Worm (Caenorhabditis elegans) whole organism, L4 larva: ENCODE results near the gene cutl-5.

ENCODE experiments used
- F44E2.7 ChIP-seq: fragments of 200-800 bp; sonication (Bioruptor generic); IDR thresholded peaks from 2 replicates; pipeline ENCODE4 v2.1.2; 2022; ENCODE audit warnings: missing genetic modification characterization, missing compliant biosample characterization
- Y5F2A.4 ChIP-seq: fragments of 200-800 bp; sonication (Bioruptor generic); optimal IDR thresholded peaks from 2 replicates; lab custom pipeline; 2018; ENCODE audit warnings: mild to moderate bottlenecking, missing genetic modification characterization, missing compliant biosample characterization
- ZK337.2 ChIP-seq: fragments of 200-800 bp; sonication (Bioruptor generic); IDR thresholded peaks from 2 replicates; pipeline ENCODE4 v1.3.6; 2022; ENCODE audit warnings: missing genetic modification reagents, missing genetic modification characterization, missing compliant biosample characterization
- aha-1 ChIP-seq: fragments of 150-350 bp; peaks from one replicate; lab custom pipeline; 2014; ENCODE audit warnings: missing biosample characterization, missing genetic modification characterization
- aly-2 ChIP-seq: sonication (generic microtip); optimal IDR thresholded peaks from 2 replicates; lab custom pipeline; 2018; ENCODE audit warnings: missing biosample characterization, missing genetic modification characterization
- arid-1 ChIP-seq: fragments of 200-800 bp; sonication (Bioruptor generic); conservative IDR thresholded peaks from 2 replicates; pipeline ENCODE4 v1.3.6; 2022; ENCODE audit warnings: missing genetic modification reagents, missing genetic modification characterization, missing compliant biosample characterization
- ceh-20 ChIP-seq: fragments of 200-800 bp; sonication (Bioruptor generic); IDR thresholded peaks from 2 replicates; pipeline ENCODE4 v1.3.6; 2022; ENCODE audit warnings: missing genetic modification reagents, missing genetic modification characterization, missing compliant biosample characterization
- ceh-32 ChIP-seq: sonication (generic microtip); optimal IDR thresholded peaks from 2 replicates; lab custom pipeline; 2016; ENCODE audit warnings: mild to moderate bottlenecking, missing genetic modification characterization, missing compliant biosample characterization; ENCODE audit not compliant: poor library complexity
- daf-12 ChIP-seq: fragments of 150-350 bp; optimal IDR thresholded peaks from 2 replicates; lab custom pipeline; 2014; ENCODE audit warnings: missing biosample characterization, missing genetic modification reagents, missing genetic modification characterization
- daf-16 ChIP-seq, 3 experiments: sonication (generic microtip); optimal IDR thresholded peaks; 2 replicates each; lab custom pipeline; 2016 to 2017; ENCODE audit warnings: missing genetic modification characterization in 3 of 3, missing genetic modification reagents in 3 of 3, mild to moderate bottlenecking in 2 of 3, missing compliant biosample characterization in 2 of 3, missing biosample characterization in 1 of 3, moderate library complexity in 1 of 3
- dmd-6 ChIP-seq: fragments of 200-800 bp; sonication (Bioruptor generic); IDR thresholded peaks from 2 replicates; pipeline ENCODE4 v1.3.6; 2022; ENCODE audit warnings: missing genetic modification reagents, missing genetic modification characterization, missing compliant biosample characterization
- dmd-9 ChIP-seq: fragments of 200-800 bp; sonication (Bioruptor generic); IDR thresholded peaks from 2 replicates; pipeline ENCODE4 v1.3.6; 2022; ENCODE audit warnings: missing genetic modification reagents, missing genetic modification characterization, missing compliant biosample characterization
- dpl-1 ChIP-seq: fragments of 150-350 bp; optimal IDR thresholded peaks from 2 replicates; lab custom pipeline; 2014; ENCODE audit warnings: missing biosample characterization, missing genetic modification reagents, missing genetic modification characterization
- dve-1 ChIP-seq: sonication (generic microtip); optimal IDR thresholded peaks from 2 replicates; lab custom pipeline; 2017; ENCODE audit warnings: antibody characterized with exemption, mild to moderate bottlenecking, missing genetic modification characterization, missing compliant biosample characterization; ENCODE audit not compliant: insufficient read depth
- fkh-10 ChIP-seq: fragments of 150-350 bp; optimal IDR thresholded peaks from 2 replicates; lab custom pipeline; 2014; ENCODE audit warnings: missing biosample characterization, missing genetic modification reagents, missing genetic modification characterization
- hlh-30 ChIP-seq: sonication (generic microtip); optimal IDR thresholded peaks from 2 replicates; lab custom pipeline; 2017; ENCODE audit warnings: antibody characterized with exemption, mild to moderate bottlenecking, missing genetic modification characterization, missing compliant biosample characterization; ENCODE audit not compliant: insufficient read depth
- jun-1 ChIP-seq: fragments of 150-350 bp; optimal IDR thresholded peaks from 2 replicates; lab custom pipeline; 2014; ENCODE audit warnings: missing biosample characterization, missing genetic modification reagents, missing genetic modification characterization
- lim-7 ChIP-seq: fragments of 200-800 bp; sonication (Bioruptor generic); IDR thresholded peaks from 2 replicates; pipeline ENCODE4 v1.3.6; 2022; ENCODE audit warnings: missing genetic modification characterization, missing compliant biosample characterization
- lin-1 ChIP-seq: fragments of 200-800 bp; sonication (Bioruptor generic); IDR thresholded peaks from 2 replicates; pipeline ENCODE4 v1.3.6; 2022; ENCODE audit warnings: missing genetic modification reagents, missing genetic modification characterization, missing compliant biosample characterization
- lin-38 ChIP-seq: fragments of 200-800 bp; sonication (Bioruptor generic); IDR thresholded peaks from 2 replicates; pipeline ENCODE4 v1.3.6; 2022; ENCODE audit warnings: missing genetic modification reagents, missing genetic modification characterization, missing compliant biosample characterization
- lin-39 ChIP-seq: fragments of 150-350 bp; optimal IDR thresholded peaks from 2 replicates; lab custom pipeline; 2014; ENCODE audit warnings: missing biosample characterization, missing genetic modification reagents, missing genetic modification characterization
- lir-3 ChIP-seq: sonication (generic microtip); optimal IDR thresholded peaks from 2 replicates; lab custom pipeline; 2016; ENCODE audit warnings: mild to moderate bottlenecking, missing genetic modification characterization, missing compliant biosample characterization
- mdl-1 ChIP-seq, 2 experiments: fragments of 150-350 bp in 1 of 2; sonication (generic microtip) in 1 of 2; optimal IDR thresholded peaks; 2 replicates each; lab custom pipeline; 2014 to 2017; ENCODE audit warnings: missing biosample characterization in 2 of 2, missing genetic modification characterization in 2 of 2
- mdt-29 ChIP-seq: fragments of 200-800 bp; sonication (Bioruptor generic); IDR thresholded peaks from 2 replicates; pipeline ENCODE4 v1.3.6; 2022; ENCODE audit warnings: missing genetic modification reagents, missing genetic modification characterization, missing compliant biosample characterization
- mep-1 ChIP-seq: fragments of 150-350 bp; sonication (generic microtip); optimal IDR thresholded peaks from 3 replicates; lab custom pipeline; 2014; ENCODE audit warnings: missing biosample characterization, missing genetic modification characterization
- mes-2 ChIP-seq: sonication (generic microtip); optimal IDR thresholded peaks from 2 replicates; lab custom pipeline; 2016; ENCODE audit warnings: missing genotype, mild to moderate bottlenecking, missing genetic modification characterization, missing compliant biosample characterization; ENCODE audit not compliant: poor library complexity, severe bottlenecking
- mxl-3 ChIP-seq: fragments of 200-800 bp; sonication (Bioruptor generic); optimal IDR thresholded peaks from 2 replicates; lab custom pipeline; 2018; ENCODE audit warnings: mild to moderate bottlenecking, missing genetic modification characterization, missing compliant biosample characterization
- nhr-111 ChIP-seq: fragments of 200-800 bp; sonication (Bioruptor generic); optimal IDR thresholded peaks from 2 replicates; lab custom pipeline; 2018; ENCODE audit warnings: mild to moderate bottlenecking, missing genetic modification characterization, missing compliant biosample characterization
- nhr-237 ChIP-seq: sonication (generic microtip); optimal IDR thresholded peaks from 2 replicates; lab custom pipeline; 2017; ENCODE audit warnings: missing biosample characterization, missing genetic modification characterization
- nhr-25 ChIP-seq: sonication (generic microtip); optimal IDR thresholded peaks from 2 replicates; lab custom pipeline; 2017; ENCODE audit warnings: missing genetic modification characterization, mild to moderate bottlenecking, missing compliant biosample characterization, antibody characterized with exemption, moderate library complexity, borderline replicate concordance; ENCODE audit not compliant: insufficient read depth
- nhr-28 ChIP-seq: fragments of 150-350 bp; optimal IDR thresholded peaks from 2 replicates; lab custom pipeline; 2014; ENCODE audit warnings: missing biosample characterization, missing genetic modification characterization
- nhr-42 ChIP-seq: fragments of 200-800 bp; sonication (Bioruptor generic); IDR thresholded peaks from 2 replicates; pipeline ENCODE4 v1.3.6; 2022; ENCODE audit warnings: missing genetic modification characterization, missing compliant biosample characterization
- nhr-6 ChIP-seq: fragments of 150-350 bp; optimal IDR thresholded peaks from 2 replicates; lab custom pipeline; 2014; ENCODE audit warnings: missing biosample characterization, missing genetic modification characterization
- pha-4 ChIP-seq, 2 experiments: fragments of 150-350 bp in 1 of 2; fragments of 200-800 bp in 1 of 2; sonication (Bioruptor generic) in 1 of 2; IDR thresholded peaks in 1 of 2; optimal IDR thresholded peaks in 1 of 2; 2 replicates each; pipeline versions ENCODE4 v1.3.6 to Lab custom; 2014 to 2022; ENCODE audit warnings: missing genetic modification characterization in 2 of 2, missing genetic modification reagents in 2 of 2, missing biosample characterization in 1 of 2, missing compliant biosample characterization in 1 of 2
- php-3 ChIP-seq: fragments of 200-800 bp; sonication (Bioruptor generic); IDR thresholded peaks from 2 replicates; pipeline ENCODE4 v1.3.6; 2022; ENCODE audit warnings: missing genetic modification reagents, missing genetic modification characterization, missing compliant biosample characterization
- pqm-1 ChIP-seq: sonication (generic microtip); optimal IDR thresholded peaks from 2 replicates; lab custom pipeline; 2017; ENCODE audit warnings: missing biosample characterization, missing genetic modification characterization
- saeg-2 ChIP-seq: fragments of 200-800 bp; sonication (Bioruptor generic); IDR thresholded peaks from 2 replicates; pipeline ENCODE4 v1.3.6; 2022; ENCODE audit warnings: missing genetic modification reagents, missing genetic modification characterization, missing compliant biosample characterization
- skn-1 ChIP-seq: fragments of 150-350 bp; optimal IDR thresholded peaks from 2 replicates; lab custom pipeline; 2014; ENCODE audit warnings: missing biosample characterization, missing genetic modification characterization
- snpc-1.2 ChIP-seq: fragments of 200-800 bp; sonication (Bioruptor generic); IDR thresholded peaks from 2 replicates; pipeline ENCODE4 v1.3.6; 2022; ENCODE audit warnings: missing genetic modification reagents, missing genetic modification characterization, missing compliant biosample characterization
- snpc-4 ChIP-seq: fragments of 150-350 bp; optimal IDR thresholded peaks from 2 replicates; lab custom pipeline; 2014; ENCODE audit warnings: missing biosample characterization, missing genetic modification characterization
- tag-97 ChIP-seq: fragments of 200-800 bp; sonication (Bioruptor generic); IDR thresholded peaks from 2 replicates; pipeline ENCODE4 v1.3.6; 2022; ENCODE audit warnings: missing genetic modification characterization, missing compliant biosample characterization
- unc-130 ChIP-seq: sonication (generic microtip); optimal IDR thresholded peaks from 2 replicates; lab custom pipeline; 2016; ENCODE audit warnings: missing genetic modification reagents, missing genetic modification characterization, missing compliant biosample characterization
- unc-62 ChIP-seq, 3 experiments: fragments of 150-350 bp in 1 of 3; sonication (generic microtip); optimal IDR thresholded peaks in 2 of 3; peaks in 1 of 3; 1 replicate in 1 of 3; 2 replicates in 2 of 3; lab custom pipeline; 2014 to 2017; ENCODE audit warnings: missing biosample characterization in 3 of 3, missing genetic modification characterization in 3 of 3, missing genetic modification reagents in 3 of 3, missing genotype in 1 of 3
- zip-11 ChIP-seq: fragments of 200-800 bp; sonication (Bioruptor generic); IDR thresholded peaks from 2 replicates; pipeline ENCODE4 v1.3.6; 2022; ENCODE audit warnings: missing genetic modification characterization, missing compliant biosample characterization
- ztf-11 ChIP-seq: fragments of 150-350 bp; optimal IDR thresholded peaks from 2 replicates; lab custom pipeline; 2014; ENCODE audit warnings: missing biosample characterization, missing genetic modification characterization

The cutl-5 gene

ce11 chrII:7147550-7147949 lies 31.8 kb upstream of the cutl-5 start (continued):
- TF ChIP-seq dve-1 (peak; percentile 34), lin-39 (no peak), nhr-25 (tag; lab: Kevin White, UChicago) (no peak), mdl-1 (tag; optimal IDR thresholded peaks at IDR 0.05; lab: Kevin White, UChicago) (no peak), hlh-30 (tag; lab: Kevin White, UChicago) (no peak), ZK337.2 (GFP tag; lab: Robert Waterston, UW) (no peak), unc-62 (GFP tag; optimal IDR thresholded peaks at IDR 0.05 in 1 of 2; lab: Kevin White, UChicago) (no peak), unc-62 (tag; optimal IDR thresholded peaks at IDR 0.05; lab: Kevin White, UChicago) (no peak), nhr-42 (GFP tag; lab: Robert Waterston, UW) (no peak), lin-38 (GFP tag; lab: Robert Waterston, UW) (peak; percentile 93), ceh-32 (tag; lab: Kevin White, UChicago) (no peak), aly-2 (tag; lab: Kevin White, UChicago) (no peak), ceh-20 (GFP tag; lab: Robert Waterston, UW) (no peak), nhr-237 (tag; lab: Kevin White, UChicago) (no peak), pqm-1 (tag; lab: Kevin White, UChicago) (no peak), tag-97 (GFP tag; lab: Robert Waterston, UW) (no peak), snpc-1.2 (GFP tag; lab: Robert Waterston, UW) (no peak), unc-130 (GFP tag; lab: Kevin White, UChicago) (peak; percentile 32), arid-1 (GFP tag; lab: Robert Waterston, UW) (no peak), dmd-9 (GFP tag; lab: Robert Waterston, UW) (no peak), zip-11 (GFP tag; lab: Robert Waterston, UW) (no peak), mep-1 (tag; lab: Kevin White, UChicago) (peak; percentile 32), pha-4 (GFP tag; IDR thresholded peaks at IDR 0.05; lab: Robert Waterston, UW) (no peak), pha-4 (tag; optimal IDR thresholded peaks at IDR 0.05; lab: Kevin White, UChicago) (no peak), php-3 (GFP tag; lab: Robert Waterston, UW) (no peak), dpl-1 (GFP tag; lab: Kevin White, UChicago) (peak; percentile 21), snpc-4 (no peak), lin-1 (GFP tag; lab: Robert Waterston, UW) (no peak), mdt-29 (GFP tag; lab: Robert Waterston, UW) (no peak), dmd-6 (no peak), ztf-11 (no peak), fkh-10 (GFP tag; lab: Kevin White, UChicago) (no peak), skn-1 (tag; lab: Kevin White, UChicago) (no peak), daf-12 (tag; lab: Kevin White, UChicago) (no peak), nhr-111 (no peak), F44E2.7 (GFP tag; lab: Robert Waterston, UW) (no peak), nhr-6 (tag; lab: Kevin White, UChicago) (no peak), daf-16 (GFP tag; optimal IDR thresholded peaks at IDR 0.05; lab: Kevin White, UChicago) (no peak), daf-16 (tag; optimal IDR thresholded peaks at IDR 0.05; lab: Kevin White, UChicago) (no peak), lir-3 (tag; lab: Kevin White, UChicago) (no peak), saeg-2 (GFP tag; lab: Robert Waterston, UW) (no peak), lim-7 (no peak), nhr-28 (tag; lab: Kevin White, UChicago) (no peak), Y5F2A.4 (GFP tag; lab: Kevin White, UChicago) (no peak), aha-1 (tag; lab: Kevin White, UChicago) (peak; percentile 72), mxl-3 (no peak), mes-2 (no peak), jun-1 (tag; lab: Kevin White, UChicago) (no peak)
